Worm (Caenorhabditis elegans) whole organism, late embryonic: ENCODE results near the gene nhr-181.

ENCODE experiments used
- ceh-14 ChIP-seq: sonication (generic microtip); optimal IDR thresholded peaks from 2 replicates; lab custom pipeline; 2016; ENCODE audit warnings: missing genotype, missing genetic modification characterization, missing compliant biosample characterization
- ceh-19 ChIP-seq: fragments of 200-800 bp; sonication (Bioruptor generic); optimal IDR thresholded peaks from 2 replicates; lab custom pipeline; 2018; ENCODE audit warnings: mild to moderate bottlenecking, missing genetic modification characterization, missing compliant biosample characterization
- dmd-4 ChIP-seq: sonication (generic microtip); optimal IDR thresholded peaks from 2 replicates; lab custom pipeline; 2016; ENCODE audit warnings: borderline replicate concordance, missing genetic modification characterization, missing compliant biosample characterization
- fkh-10 ChIP-seq: fragments of 150-350 bp; optimal IDR thresholded peaks from 2 replicates; lab custom pipeline; 2014; ENCODE audit warnings: missing biosample characterization, missing genetic modification reagents, missing genetic modification characterization
- pat-9 ChIP-seq: fragments of 200-800 bp; sonication (Bioruptor generic); optimal IDR thresholded peaks from 2 replicates; lab custom pipeline; 2018; ENCODE audit warnings: mild to moderate bottlenecking, missing genetic modification characterization, moderate library complexity, missing compliant biosample characterization
- pax-1 ChIP-seq: fragments of 150-350 bp; optimal IDR thresholded peaks from 2 replicates; lab custom pipeline; 2014; ENCODE audit warnings: missing biosample characterization, missing genetic modification characterization
- sox-2 ChIP-seq: fragments of 200-800 bp; sonication (Bioruptor generic); IDR thresholded peaks from 2 replicates; pipeline ENCODE4 v1.3.6; 2022; ENCODE audit warnings: missing genetic modification reagents, missing genetic modification characterization, missing compliant biosample characterization
- sox-4 ChIP-seq: sonication (generic microtip); optimal IDR thresholded peaks from 2 replicates; lab custom pipeline; 2017; ENCODE audit warnings: mild to moderate bottlenecking, missing genetic modification characterization, inconsistent platforms, missing compliant biosample characterization

- TF ChIP-seq sox-2 (GFP tag; lab: Robert Waterston, UW): no peak
- TF ChIP-seq ceh-19 (GFP tag; lab: Kevin White, UChicago): no peak
- TF ChIP-seq pax-1: no peak
- no peak for TF ChIP-seq sox-4 (tag; lab: Kevin White, UChicago)
- TF ChIP-seq pat-9 (tag; lab: Kevin White, UChicago): no peak
- no peak for TF ChIP-seq dmd-4 (tag; lab: Kevin White, UChicago)
- TF ChIP-seq ceh-14 (tag; lab: Kevin White, UChicago): no peak
- TF ChIP-seq fkh-10 (GFP tag; lab: Kevin White, UChicago): no peak
These were observed at the start of gene nhr-181 for ce11 chrV:4094740-4095139.
